Worm (Caenorhabditis elegans) whole organism, young adult: ENCODE measurements around the gene T04C4.3.

Experiments
- B0035.1 ChIP-seq: sonication (generic microtip); optimal IDR thresholded peaks from 2 replicates; lab custom pipeline; 2016; ENCODE audit warnings: missing genetic modification characterization, mild to moderate bottlenecking, missing compliant biosample characterization, missing genotype, missing genetic modification reagents
- B0336.3 ChIP-seq: fragments of 200-800 bp; sonication (Bioruptor generic); IDR thresholded peaks from 2 replicates; pipeline ENCODE4 v1.3.6; 2022; ENCODE audit warnings: missing genetic modification characterization, missing compliant biosample characterization
- F22D6.2 ChIP-seq: sonication (generic microtip); optimal IDR thresholded peaks from 2 replicates; lab custom pipeline; 2016; ENCODE audit warnings: mild to moderate bottlenecking, missing genetic modification characterization, missing compliant biosample characterization
- F39B2.1 ChIP-seq: fragments of 200-800 bp; sonication (Bioruptor generic); IDR thresholded peaks from 2 replicates; pipeline ENCODE4 v1.3.6; 2022; ENCODE audit warnings: missing genetic modification reagents, missing genetic modification characterization, missing compliant biosample characterization
- F52B5.7 ChIP-seq: sonication (generic microtip); optimal IDR thresholded peaks from 2 replicates; lab custom pipeline; 2016; ENCODE audit warnings: mild to moderate bottlenecking, missing genetic modification characterization, missing compliant biosample characterization
- F57A8.1 ChIP-seq: fragments of 200-800 bp; sonication (Bioruptor generic); optimal IDR thresholded peaks from 2 replicates; lab custom pipeline; 2018; ENCODE audit warnings: mild to moderate bottlenecking, missing genetic modification characterization, moderate library complexity, missing compliant biosample characterization
- F57C9.4 ChIP-seq: sonication (generic microtip); optimal IDR thresholded peaks from 2 replicates; lab custom pipeline; 2017; ENCODE audit warnings: mild to moderate bottlenecking, missing genetic modification characterization, missing compliant biosample characterization
- T26A5.8 ChIP-seq: sonication (generic microtip); optimal IDR thresholded peaks from 2 replicates; lab custom pipeline; 2016; ENCODE audit warnings: missing genetic modification characterization, missing compliant biosample characterization
- Y53F4B.3 ChIP-seq: fragments of 200-800 bp; sonication (Bioruptor generic); IDR thresholded peaks from 2 replicates; pipeline ENCODE4 v1.3.6; 2022; ENCODE audit warnings: missing genetic modification reagents, missing genetic modification characterization, missing compliant biosample characterization
- ZK185.1 ChIP-seq: sonication (generic microtip); optimal IDR thresholded peaks from 2 replicates; lab custom pipeline; 2016; ENCODE audit warnings: mild to moderate bottlenecking, missing genetic modification characterization, missing compliant biosample characterization; ENCODE audit not compliant: poor library complexity, severe bottlenecking
- ama-1 ChIP-seq, 3 experiments: fragments of 150-350 bp in 1 of 3; sonication (generic microtip) in 2 of 3; optimal IDR thresholded peaks; 2 replicates each; lab custom pipeline; 2014 to 2018; ENCODE audit warnings: missing biosample characterization in 2 of 3, missing genetic modification characterization in 2 of 3, missing genetic modification reagents in 2 of 3
- aptf-3 ChIP-seq: fragments of 200-800 bp; sonication (Bioruptor generic); IDR thresholded peaks from 2 replicates; pipeline ENCODE4 v1.3.6; 2022; ENCODE audit warnings: missing genetic modification characterization, missing compliant biosample characterization
- atf-7 ChIP-seq: sonication (generic microtip); optimal IDR thresholded peaks from 2 replicates; lab custom pipeline; 2017; ENCODE audit warnings: mild to moderate bottlenecking, missing genetic modification characterization, missing compliant biosample characterization
- athp-1 ChIP-seq: sonication (generic microtip); optimal IDR thresholded peaks from 2 replicates; lab custom pipeline; 2017; ENCODE audit warnings: mild to moderate bottlenecking, missing genetic modification characterization, missing compliant biosample characterization
- attf-6 ChIP-seq: fragments of 200-800 bp; sonication (Bioruptor generic); IDR thresholded peaks from 2 replicates; pipeline ENCODE4 v1.3.6; 2022; ENCODE audit warnings: missing genetic modification reagents, missing genetic modification characterization, missing compliant biosample characterization
- bed-1 ChIP-seq: fragments of 200-800 bp; sonication (Bioruptor generic); IDR thresholded peaks from 2 replicates; pipeline ENCODE4 v1.3.6; 2022; ENCODE audit warnings: missing genetic modification reagents, missing genetic modification characterization, missing compliant biosample characterization
- ceh-27 ChIP-seq: fragments of 200-800 bp; sonication (Bioruptor generic); optimal IDR thresholded peaks from 2 replicates; lab custom pipeline; 2018; ENCODE audit warnings: mild to moderate bottlenecking, missing genetic modification characterization, moderate library complexity, missing compliant biosample characterization
- dpff-1 ChIP-seq: sonication (generic microtip); optimal IDR thresholded peaks from 2 replicates; lab custom pipeline; 2017; ENCODE audit warnings: mild to moderate bottlenecking, missing genetic modification characterization, missing compliant biosample characterization
- ets-4 ChIP-seq: fragments of 200-800 bp; sonication (Bioruptor generic); optimal IDR thresholded peaks from 2 replicates; lab custom pipeline; 2018; ENCODE audit warnings: mild to moderate bottlenecking, missing genetic modification characterization, missing compliant biosample characterization
- hlh-26 ChIP-seq: fragments of 200-800 bp; sonication (Bioruptor generic); conservative IDR thresholded peaks from 2 replicates; pipeline ENCODE4 v1.3.6; 2022; ENCODE audit warnings: missing genetic modification reagents, missing genetic modification characterization, missing compliant biosample characterization
- hsf-1 ChIP-seq: fragments of 200-800 bp; sonication (Bioruptor generic); IDR thresholded peaks from 2 replicates; pipeline ENCODE4 v1.3.6; 2022; ENCODE audit warnings: missing genetic modification reagents, missing genetic modification characterization, missing compliant biosample characterization
- lin-35 ChIP-seq, 3 experiments: fragments of 150-350 bp in 2 of 3; sonication (generic microtip) in 1 of 3; optimal IDR thresholded peaks; 2 replicates each; lab custom pipeline; 2014 to 2018; ENCODE audit warnings: missing biosample characterization in 3 of 3, missing genetic modification characterization in 3 of 3, missing genetic modification reagents in 3 of 3
- lir-1 ChIP-seq: fragments of 200-800 bp; sonication (Bioruptor generic); conservative IDR thresholded peaks from 2 replicates; pipeline ENCODE4 v1.3.6; 2022; ENCODE audit warnings: missing genetic modification reagents, missing genetic modification characterization, missing compliant biosample characterization
- lsl-1 ChIP-seq: fragments of 200-800 bp; sonication (Bioruptor generic); optimal IDR thresholded peaks from 2 replicates; lab custom pipeline; 2018; ENCODE audit warnings: mild to moderate bottlenecking, missing genetic modification characterization, moderate library complexity, missing compliant biosample characterization
- mcd-1 ChIP-seq: fragments of 200-800 bp; sonication (Bioruptor generic); IDR thresholded peaks from 2 replicates; pipeline ENCODE4 v1.3.6; 2022; ENCODE audit warnings: missing genetic modification reagents, missing genetic modification characterization, missing compliant biosample characterization
- mes-4 ChIP-seq: sonication (generic microtip); optimal IDR thresholded peaks from 2 replicates; lab custom pipeline; 2016; ENCODE audit warnings: missing genotype, missing genetic modification characterization, missing compliant biosample characterization
- mxl-1 ChIP-seq: sonication (generic microtip); optimal IDR thresholded peaks from 2 replicates; lab custom pipeline; 2016; ENCODE audit warnings: missing genetic modification characterization, missing compliant biosample characterization
- nfya-1 ChIP-seq: sonication (generic microtip); optimal IDR thresholded peaks from 2 replicates; lab custom pipeline; 2017; ENCODE audit warnings: antibody characterized with exemption, missing compliant biosample characterization, missing genetic modification characterization, borderline replicate concordance; ENCODE audit not compliant: insufficient read depth
- nfyb-1 ChIP-seq: fragments of 200-800 bp; sonication (Bioruptor generic); IDR thresholded peaks from 2 replicates; pipeline ENCODE4 v1.3.6; 2022; ENCODE audit warnings: missing genetic modification reagents, missing genetic modification characterization, missing compliant biosample characterization
- sdz-38 ChIP-seq: sonication (generic microtip); optimal IDR thresholded peaks from 2 replicates; lab custom pipeline; 2016; ENCODE audit warnings: missing genotype, missing genetic modification characterization, missing compliant biosample characterization
- somi-1 ChIP-seq: fragments of 200-800 bp; sonication (Bioruptor generic); optimal IDR thresholded peaks from 2 replicates; lab custom pipeline; 2018; ENCODE audit warnings: mild to moderate bottlenecking, missing genetic modification characterization, missing compliant biosample characterization
- tbx-9 ChIP-seq: sonication (generic microtip); optimal IDR thresholded peaks from 2 replicates; lab custom pipeline; 2016; ENCODE audit warnings: borderline replicate concordance, missing genetic modification characterization, inconsistent platforms, missing compliant biosample characterization
- tlf-1 ChIP-seq: fragments of 200-800 bp; sonication (Bioruptor generic); optimal IDR thresholded peaks from 2 replicates; lab custom pipeline; 2018; ENCODE audit warnings: mild to moderate bottlenecking, missing genetic modification characterization, missing compliant biosample characterization
- zim-3 ChIP-seq: sonication (generic microtip); optimal IDR thresholded peaks from 2 replicates; lab custom pipeline; 2017; ENCODE audit warnings: mild to moderate bottlenecking, missing genetic modification characterization, moderate library complexity, missing compliant biosample characterization
- ztf-3 ChIP-seq: fragments of 200-800 bp; sonication (Bioruptor generic); optimal IDR thresholded peaks from 2 replicates; lab custom pipeline; 2018; ENCODE audit warnings: mild to moderate bottlenecking, missing genetic modification characterization, missing compliant biosample characterization
- ztf-6 ChIP-seq: fragments of 200-800 bp; sonication (Bioruptor generic); IDR thresholded peaks from 2 replicates; pipeline ENCODE4 v1.3.6; 2022; ENCODE audit warnings: missing genetic modification reagents, missing genetic modification characterization, missing compliant biosample characterization

The T04C4.3 gene

ce11 chrIV:2175291-2175690, 41.4 kb downstream of the T04C4.3 start, which contains the start of gene C54E4.1:
Gene C54E4.1, plus strand, starts transcription at chrIV:2175591.
- no peak for TF ChIP-seq mes-4
- TF ChIP-seq lsl-1 (GFP tag; lab: Kevin White, UChicago), result no peak
- no peak for TF ChIP-seq somi-1 (GFP tag; lab: Kevin White, UChicago)
- no peak for TF ChIP-seq ztf-6
- no peak for TF ChIP-seq F57A8.1 (GFP tag; lab: Kevin White, UChicago)
- TF ChIP-seq lin-35 (GFP tag; optimal IDR thresholded peaks at IDR 0.05; lab: Kevin White, UChicago), result no peak

ce11 chrIV:2172880-2173279, 43.8 kb downstream of the T04C4.3 start:
- TF ChIP-seq ceh-27 (GFP tag; lab: Kevin White, UChicago), result no peak
- no peak for TF ChIP-seq tbx-9 (tag; lab: Kevin White, UChicago)
- TF ChIP-seq B0336.3 (GFP tag; lab: Robert Waterston, UW), result no peak
- TF ChIP-seq dpff-1 (tag; lab: Kevin White, UChicago), result no peak
- no peak for TF ChIP-seq tlf-1 (GFP tag; lab: Kevin White, UChicago)
- TF ChIP-seq lir-1, result no peak
- TF ChIP-seq F39B2.1 (GFP tag; lab: Robert Waterston, UW), result no peak
- no peak for TF ChIP-seq T26A5.8 (tag; lab: Kevin White, UChicago)
- no peak for TF ChIP-seq sdz-38
- no peak for TF ChIP-seq hsf-1 (GFP tag; lab: Robert Waterston, UW)
- TF ChIP-seq F22D6.2 (tag; lab: Kevin White, UChicago), result no peak
- TF ChIP-seq atf-7 (tag; lab: Kevin White, UChicago), result no peak
- TF ChIP-seq athp-1 (tag; lab: Kevin White, UChicago), result no peak
- no peak for TF ChIP-seq bed-1
- no peak for TF ChIP-seq F57C9.4 (tag; lab: Kevin White, UChicago)

- no peak for TF ChIP-seq ztf-3 (GFP tag; lab: Kevin White, UChicago)
- TF ChIP-seq nfyb-1, result no peak
- TF ChIP-seq ets-4 (GFP tag; lab: Kevin White, UChicago), result no peak
- no peak for TF ChIP-seq zim-3
- TF ChIP-seq nfya-1, result no peak
- TF ChIP-seq mcd-1 (GFP tag; lab: Robert Waterston, UW), result no peak
- TF ChIP-seq ceh-27 (GFP tag; lab: Kevin White, UChicago), result no peak
- no peak for TF ChIP-seq Y53F4B.3 (GFP tag; lab: Robert Waterston, UW)
- TF ChIP-seq ZK185.1 (tag; lab: Kevin White, UChicago), result no peak
- TF ChIP-seq T26A5.8 (tag; lab: Kevin White, UChicago), result no peak
- TF ChIP-seq mxl-1 (tag; lab: Kevin White, UChicago), result no peak
- TF ChIP-seq B0035.1 (tag; lab: Kevin White, UChicago), result no peak
- no peak for TF ChIP-seq F52B5.7 (tag; lab: Kevin White, UChicago)
- TF ChIP-seq attf-6 (GFP tag; lab: Robert Waterston, UW), result no peak
- no peak for TF ChIP-seq aptf-3 (GFP tag; lab: Robert Waterston, UW)
- TF ChIP-seq ama-1 (optimal IDR thresholded peaks at IDR 0.05; lab: Kevin White, UChicago), result no peak
- TF ChIP-seq ama-1 (GFP tag; optimal IDR thresholded peaks at IDR 0.05; lab: Kevin White, UChicago), result no peak
- TF ChIP-seq hlh-26, result no peak
- TF ChIP-seq F57C9.4 (tag; lab: Kevin White, UChicago), result no peak
Observed at ce11 chrIV:2170332-2170731, 46.3 kb downstream of the T04C4.3 start.
